Fruit fly (Drosophila melanogaster): ENCODE results near the gene PNUTS.

PNUTS gene

DNA sequence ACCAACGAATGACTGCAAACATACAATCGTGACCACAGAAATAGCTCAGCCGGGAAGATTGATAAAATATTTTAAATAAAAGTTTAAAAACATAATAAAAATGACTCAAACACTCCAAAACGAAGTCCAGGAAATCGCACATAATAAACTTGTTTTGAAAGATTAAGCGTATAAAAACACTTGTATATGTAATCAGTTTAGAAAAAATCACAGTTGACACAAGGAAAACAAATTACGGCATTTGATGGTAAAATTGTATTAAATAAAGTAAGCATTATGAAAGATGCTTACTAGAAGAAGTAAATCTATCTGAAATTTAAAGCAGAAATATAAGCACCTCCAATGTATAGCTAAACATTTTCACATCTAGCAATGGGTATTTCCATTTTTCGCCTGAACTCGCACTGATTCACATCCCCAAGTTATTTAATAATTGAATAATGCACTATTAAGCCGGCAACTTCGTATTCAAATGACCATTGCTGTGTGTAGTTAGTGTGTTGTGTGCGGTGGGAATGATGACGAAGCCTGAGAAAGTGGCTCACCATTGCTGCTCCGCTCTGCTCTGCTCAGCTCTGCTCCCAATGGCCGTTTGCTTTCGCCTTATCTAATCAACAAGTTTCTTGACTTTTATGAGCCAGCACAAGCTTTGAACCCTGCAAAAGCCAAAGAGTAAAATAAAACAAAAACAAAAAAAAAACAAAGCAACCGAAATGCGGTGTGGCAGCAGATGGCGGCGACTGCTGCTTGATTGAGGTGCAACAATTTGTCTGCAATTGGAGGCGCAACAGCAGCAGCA is 22.9 kb upstream of the PNUTS start:
- TF ChIP-seq CG8159 (tag; optimal IDR thresholded peaks at IDR 0.05) = peak; percentile 49
- TF ChIP-seq CG9948 (tag; optimal IDR thresholded peaks at IDR 0.05) = peak; percentile 42
- peak; percentile 28 for TF ChIP-seq Snoo (tag; optimal IDR thresholded peaks at IDR 0.05)
- peak; percentile 83 for TF ChIP-seq CG14655 (GFP tag; optimal IDR thresholded peaks at IDR 0.05)
- no peak for TF ChIP-seq fd96Ca (GFP tag; IDR thresholded peaks at IDR 0.05)
- TF ChIP-seq Ets98B (GFP tag; IDR thresholded peaks at IDR 0.05) = no peak; the same call in 1 of the 2 replicates
- peak; percentile 38; the same call in 2 of the 3 replicates for TF ChIP-seq CG4496 (GFP tag; IDR thresholded peaks at IDR 0.05)
- no peak for TF ChIP-seq CG34367 (tag; optimal IDR thresholded peaks at IDR 0.05)
- TF ChIP-seq rn (GFP tag; IDR thresholded peaks at IDR 0.05) = no peak
- peak; percentile 34 for TF ChIP-seq CG17806 (tag; optimal IDR thresholded peaks at IDR 0.05)
- TF ChIP-seq gl (tag; optimal IDR thresholded peaks at IDR 0.05) = no peak
- no peak for TF ChIP-seq EcR (GFP tag; optimal IDR thresholded peaks at IDR 0.05)
- peak; percentile 40 for TF ChIP-seq Pif1B (GFP tag; optimal IDR thresholded peaks at IDR 0.05)
- TF ChIP-seq CG8301 (tag; optimal IDR thresholded peaks at IDR 0.05) = peak; percentile 67
- peak; percentile 53; the same call in 1 of the 2 replicates for TF ChIP-seq CG12605 (GFP tag; IDR thresholded peaks at IDR 0.05)
- no peak for TF ChIP-seq CG13204 (GFP tag; optimal IDR thresholded peaks at IDR 0.05)
- TF ChIP-seq D1 (tag; optimal IDR thresholded peaks at IDR 0.05) = no peak
- TF ChIP-seq CG10348 (GFP tag; IDR thresholded peaks at IDR 0.05) = no peak
- TF ChIP-seq CG15710 (tag; optimal IDR thresholded peaks at IDR 0.05) = peak; percentile 45
- TF ChIP-seq Pif1A (GFP tag; optimal IDR thresholded peaks at IDR 0.05) = peak; percentile 41
- TF ChIP-seq CG32121 (GFP tag; IDR thresholded peaks at IDR 0.05) = no peak

DNA sequence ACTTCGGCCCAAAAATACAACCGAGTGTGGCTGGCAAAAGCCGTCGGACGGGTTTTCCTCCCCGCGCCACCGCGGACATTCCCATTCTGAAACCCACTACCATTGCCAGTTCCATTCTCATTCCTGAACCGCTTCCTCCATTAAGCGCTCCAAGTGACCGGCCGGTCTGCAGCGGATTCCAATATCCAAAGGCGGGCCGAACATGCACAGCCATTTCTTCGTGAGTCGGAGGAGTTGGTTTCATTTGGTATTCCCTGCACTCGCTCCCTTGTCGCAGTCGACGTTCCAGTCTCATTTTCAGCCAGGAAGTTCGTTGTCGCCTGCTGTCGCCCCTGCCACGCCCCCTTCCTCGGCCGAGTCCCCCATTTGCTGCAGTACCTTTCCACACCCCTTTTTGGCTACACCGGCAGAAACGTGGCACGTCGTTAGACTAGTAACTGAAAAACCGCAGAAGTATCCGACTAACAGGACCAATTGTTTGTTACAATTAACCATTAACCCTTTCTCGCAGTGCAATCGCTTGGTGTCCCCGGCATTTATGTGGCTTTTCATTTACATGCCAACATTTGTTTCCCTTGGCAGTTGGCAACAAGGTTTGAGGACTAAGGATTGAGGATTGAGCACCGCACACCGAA is 22.2 kb upstream of the PNUTS start:
- TF ChIP-seq CG34367 (tag; optimal IDR thresholded peaks at IDR 0.05) (peak; percentile 54), CG13204 (GFP tag; optimal IDR thresholded peaks at IDR 0.05) (peak; percentile 90), CG15710 (tag; optimal IDR thresholded peaks at IDR 0.05) (peak; percentile 61), CG32121 (GFP tag; IDR thresholded peaks at IDR 0.05) (no peak; the same call in 1 of the 2 replicates), CG8301 (tag; optimal IDR thresholded peaks at IDR 0.05) (peak; percentile 55), CG12605 (GFP tag; IDR thresholded peaks at IDR 0.05) (peak; percentile 42), CG9948 (tag; optimal IDR thresholded peaks at IDR 0.05) (peak; percentile 63), D1 (tag; optimal IDR thresholded peaks at IDR 0.05) (no peak), Pif1B (GFP tag; optimal IDR thresholded peaks at IDR 0.05) (peak; percentile 75), CG17806 (tag; optimal IDR thresholded peaks at IDR 0.05) (peak; percentile 71), Ets98B (GFP tag; IDR thresholded peaks at IDR 0.05) (peak; percentile 51), gl (tag; optimal IDR thresholded peaks at IDR 0.05) (peak; percentile 78), CG8159 (tag; optimal IDR thresholded peaks at IDR 0.05) (peak; percentile 72), CG14655 (GFP tag; optimal IDR thresholded peaks at IDR 0.05) (peak; percentile 78), Pif1A (GFP tag; optimal IDR thresholded peaks at IDR 0.05) (peak; percentile 79), rn (GFP tag; IDR thresholded peaks at IDR 0.05) (0 out of 2 replicates have a peak, but pooled peaks have one; percentile 27), CG10348 (GFP tag; IDR thresholded peaks at IDR 0.05) (no peak), Snoo (tag; optimal IDR thresholded peaks at IDR 0.05) (peak; percentile 80), EcR (GFP tag; optimal IDR thresholded peaks at IDR 0.05) (peak; percentile 80), CG4496 (GFP tag; IDR thresholded peaks at IDR 0.05) (peak; percentile 77), fd96Ca (GFP tag; IDR thresholded peaks at IDR 0.05) (peak; percentile 46; the same call in 1 of the 3 replicates)

DNA sequence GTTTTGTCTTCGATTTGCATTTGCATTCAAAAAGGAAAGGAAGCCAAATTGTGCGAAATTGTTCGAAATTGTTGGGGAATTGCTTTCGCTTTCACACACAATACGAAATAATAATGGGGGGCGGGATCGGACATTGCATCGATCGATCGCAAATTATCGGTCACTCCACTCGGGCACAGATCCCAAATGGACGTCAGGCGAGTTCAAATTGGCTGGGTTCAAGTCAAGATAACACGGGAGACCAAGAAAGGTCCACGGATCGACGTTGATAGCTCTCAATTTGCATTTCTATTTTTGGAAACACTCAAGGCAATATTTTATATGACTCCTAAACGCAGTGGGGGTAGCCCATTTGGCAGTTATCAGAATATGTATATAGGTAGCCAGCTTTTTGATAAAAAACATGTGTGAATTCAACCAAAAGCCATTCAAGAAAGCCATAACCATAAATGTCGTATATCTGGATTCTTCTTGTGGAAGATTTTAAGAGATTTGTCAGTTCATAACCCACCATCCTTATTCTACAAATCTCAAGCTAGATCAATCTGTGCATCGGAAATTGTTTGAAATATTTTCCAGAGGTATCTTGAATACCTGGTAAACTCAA is 21.0 kb upstream of the PNUTS start:
- TF ChIP-seq CG14655 (GFP tag; optimal IDR thresholded peaks at IDR 0.05) = no peak
- no peak for TF ChIP-seq fd96Ca (GFP tag; IDR thresholded peaks at IDR 0.05)
- peak; percentile 43 for TF ChIP-seq EcR (GFP tag; optimal IDR thresholded peaks at IDR 0.05)

DNA sequence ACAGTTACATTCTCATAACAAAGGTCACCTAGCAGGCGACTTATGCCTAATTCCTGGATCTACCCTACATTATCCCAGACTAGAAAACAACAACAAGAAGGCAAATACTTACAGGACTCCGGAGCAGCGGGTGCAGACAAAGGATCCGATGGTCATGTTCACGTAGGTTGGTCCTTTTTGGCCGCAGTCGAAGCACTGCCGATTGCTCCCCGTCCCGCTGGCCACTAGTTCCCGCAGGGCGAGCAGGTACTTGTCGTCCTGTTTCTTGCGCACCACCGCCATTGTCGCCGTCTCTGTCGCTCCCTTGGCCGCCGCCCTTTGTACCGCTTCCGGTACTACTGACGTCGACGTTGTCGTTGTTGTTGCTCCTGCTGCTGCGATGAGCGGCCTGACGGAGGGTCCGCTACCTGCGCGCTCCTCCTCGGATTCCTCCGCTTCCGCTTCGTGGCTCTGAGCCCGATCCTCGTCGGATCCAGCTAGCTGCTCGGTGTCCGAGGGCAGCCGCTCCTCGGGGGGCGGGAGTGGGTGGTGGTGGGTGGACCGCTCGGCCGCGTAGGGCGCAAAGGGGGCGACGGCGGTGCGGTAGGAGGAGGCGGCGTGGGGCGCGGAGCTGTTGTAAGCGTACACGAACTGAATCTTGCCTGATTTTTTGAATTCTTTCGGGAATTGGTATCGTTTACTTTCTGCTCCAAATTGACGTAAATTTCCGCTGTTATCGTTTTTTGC is 20.3 kb upstream of the PNUTS start:
- no peak for TF ChIP-seq CG14655 (GFP tag; optimal IDR thresholded peaks at IDR 0.05)
- peak; percentile 68 for TF ChIP-seq CG13204 (GFP tag; optimal IDR thresholded peaks at IDR 0.05)
- no peak for TF ChIP-seq CG9948 (tag; optimal IDR thresholded peaks at IDR 0.05)
- TF ChIP-seq D1 (tag; optimal IDR thresholded peaks at IDR 0.05) = no peak

DNA sequence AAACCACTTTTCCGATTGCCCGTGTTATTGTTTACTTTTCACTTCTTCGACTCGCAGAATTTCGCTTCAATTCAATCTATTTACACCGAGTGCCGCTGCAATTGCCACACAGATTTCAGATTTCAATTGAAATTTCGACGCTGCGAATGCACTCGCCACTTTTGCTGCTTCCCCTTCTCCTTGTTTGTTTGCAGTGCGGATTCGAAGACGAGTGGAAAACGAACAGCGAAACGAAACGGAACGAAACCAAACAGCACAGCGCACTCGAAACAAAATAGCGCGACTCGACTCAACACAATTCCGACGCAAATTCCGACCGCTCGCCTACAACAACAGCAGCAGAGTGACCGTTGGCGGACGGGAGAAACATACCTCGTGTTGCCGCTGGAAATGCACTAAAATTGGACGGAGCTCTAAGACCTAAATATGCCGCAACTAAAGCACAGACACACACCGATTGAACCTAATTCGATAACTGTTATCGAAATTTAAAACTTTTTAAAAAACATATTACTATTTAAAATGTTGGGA is 19.5 kb upstream of the PNUTS start, which contains the start of gene drongo:
drongo (minus strand) TSS at position 345 of the 531 bp plus-strand sequence.
- TF ChIP-seq CG9948 (tag; optimal IDR thresholded peaks at IDR 0.05) (no peak), CG32121 (GFP tag; IDR thresholded peaks at IDR 0.05) (peak; percentile 16; the same call in 1 of the 2 replicates), CG4496 (GFP tag; IDR thresholded peaks at IDR 0.05) (peak; percentile 74), D1 (tag; optimal IDR thresholded peaks at IDR 0.05) (no peak), rn (GFP tag; IDR thresholded peaks at IDR 0.05) (no peak), gl (tag; optimal IDR thresholded peaks at IDR 0.05) (peak; percentile 13), EcR (GFP tag; optimal IDR thresholded peaks at IDR 0.05) (peak; percentile 53), Pif1A (GFP tag; optimal IDR thresholded peaks at IDR 0.05) (no peak), CG34367 (tag; optimal IDR thresholded peaks at IDR 0.05) (no peak), CG15710 (tag; optimal IDR thresholded peaks at IDR 0.05) (peak; percentile 7), CG14655 (GFP tag; optimal IDR thresholded peaks at IDR 0.05) (no peak), fd96Ca (GFP tag; IDR thresholded peaks at IDR 0.05) (no peak; the same call in 2 of the 3 replicates), Ets98B (GFP tag; IDR thresholded peaks at IDR 0.05) (peak; percentile 64; the same call in 1 of the 2 replicates), Pif1B (GFP tag; optimal IDR thresholded peaks at IDR 0.05) (no peak), CG10348 (GFP tag; IDR thresholded peaks at IDR 0.05) (no peak), CG13204 (GFP tag; optimal IDR thresholded peaks at IDR 0.05) (peak; percentile 48), CG12605 (GFP tag; IDR thresholded peaks at IDR 0.05) (peak; percentile 77), CG8159 (tag; optimal IDR thresholded peaks at IDR 0.05) (peak; percentile 7), CG17806 (tag; optimal IDR thresholded peaks at IDR 0.05) (no peak), Snoo (tag; optimal IDR thresholded peaks at IDR 0.05) (peak; percentile 14), CG8301 (tag; optimal IDR thresholded peaks at IDR 0.05) (no peak)
